Fruit fly (Drosophila melanogaster): ENCODE measurements around the gene dop.
A peak's percentile ranks its signal among the peaks of the same experiment; 100 is the strongest.

Gene dop

DNA sequence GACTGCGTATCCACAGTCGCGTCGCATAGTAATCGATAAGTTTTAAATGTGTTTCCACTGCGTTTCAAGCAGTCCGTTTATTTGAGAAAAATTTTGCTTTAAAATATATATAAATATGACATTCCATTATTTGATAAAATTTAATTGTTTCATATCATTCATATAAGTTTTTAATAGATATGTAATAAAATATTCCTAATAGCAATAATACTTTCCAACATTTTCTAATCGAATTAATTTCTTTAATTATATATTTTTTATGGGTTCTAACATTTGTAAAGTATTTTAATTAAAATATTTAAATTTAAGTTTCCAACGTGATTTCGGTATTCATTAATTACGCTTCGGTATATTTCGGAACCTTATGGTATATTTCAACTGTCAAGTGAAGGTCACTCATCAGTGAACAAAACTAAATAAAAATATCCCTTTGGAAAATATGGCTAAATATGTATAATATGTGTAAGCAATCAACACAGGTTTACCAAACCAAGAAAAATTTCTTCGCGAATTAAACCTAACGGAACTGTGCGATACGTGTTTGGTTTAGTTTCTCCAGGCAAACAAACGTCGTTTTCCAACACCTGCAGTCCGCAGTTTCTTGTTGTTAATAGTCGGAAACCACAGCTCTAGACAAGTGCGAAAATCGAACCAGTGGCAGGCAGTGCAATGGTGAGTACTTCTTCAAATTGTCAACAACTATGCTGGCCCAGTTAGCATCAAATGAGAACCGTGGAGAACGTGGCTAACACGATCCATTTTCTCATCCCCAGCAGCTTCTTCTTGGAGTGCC, 2.6 kb upstream of the dop start, which contains the start of the genes CG7739 and SCCRO:
Gene CG7739 (minus strand): TSS at position 8 of the 793 bp plus-strand sequence.
Gene SCCRO (plus strand): TSS at position 370 of the 793 bp plus-strand sequence.
- TF ChIP-seq ab (GFP tag; optimal IDR thresholded peaks at IDR 0.05): no peak
- peak; percentile 47; the same call in 1 of the 2 replicates for TF ChIP-seq rib (GFP tag; IDR thresholded peaks at IDR 0.05)
- TF ChIP-seq fd96Cb (tag; optimal IDR thresholded peaks at IDR 0.05): peak; percentile 33
- TF ChIP-seq CG4282 (GFP tag; optimal IDR thresholded peaks at IDR 0.05): no peak
- TF ChIP-seq Atf3 (GFP tag; optimal IDR thresholded peaks at IDR 0.05): no peak
- peak; percentile 69 for TF ChIP-seq grau (tag; optimal IDR thresholded peaks at IDR 0.05)
- TF ChIP-seq CG14860 (GFP tag; IDR thresholded peaks at IDR 0.05; ENCODE audit: partially characterized antibody): 0 out of 3 replicates have a peak, but pooled peaks have one; percentile 34
- peak; percentile 86 for TF ChIP-seq CG10267 (tag; optimal IDR thresholded peaks at IDR 0.05)
- peak; percentile 71 for TF ChIP-seq CG9817 (tag; optimal IDR thresholded peaks at IDR 0.05)
- peak; percentile 27 for TF ChIP-seq Nf-YB (GFP tag; optimal IDR thresholded peaks at IDR 0.05)
- TF ChIP-seq Hand (GFP tag; optimal IDR thresholded peaks at IDR 0.05): peak; percentile 4
- peak; percentile 25 for TF ChIP-seq pho (GFP tag; optimal IDR thresholded peaks at IDR 0.05)
- no peak for TF ChIP-seq odd (GFP tag; optimal IDR thresholded peaks at IDR 0.05)
- peak; percentile 68 for TF ChIP-seq wdn (GFP tag; IDR thresholded peaks at IDR 0.05)
- no peak for TF ChIP-seq CG5180 (GFP tag; optimal IDR thresholded peaks at IDR 0.05)
- peak; percentile 49 for TF ChIP-seq chn (GFP tag; optimal IDR thresholded peaks at IDR 0.05)
- TF ChIP-seq Mes4 (GFP tag; optimal IDR thresholded peaks at IDR 0.05): peak; percentile 4
- TF ChIP-seq chinmo (GFP tag; IDR thresholded peaks at IDR 0.05; ENCODE audit: partially characterized antibody): 0 out of 4 replicates have a peak, but pooled peaks have one; percentile 46
- peak; percentile 7; the same call in 1 of the 3 replicates for TF ChIP-seq vnd (GFP tag; IDR thresholded peaks at IDR 0.05; ENCODE audit: partially characterized antibody)
- TF ChIP-seq her (GFP tag; optimal IDR thresholded peaks at IDR 0.05): peak; percentile 10
- TF ChIP-seq seq (GFP tag; IDR thresholded peaks at IDR 0.05): no peak
- no peak for TF ChIP-seq Lhr (GFP tag; optimal IDR thresholded peaks at IDR 0.05)
- TF ChIP-seq CG4424 (GFP tag; optimal IDR thresholded peaks at IDR 0.05): peak; percentile 54
- peak; percentile 72; the same call in 2 of the 3 replicates for TF ChIP-seq Dbx (GFP tag; IDR thresholded peaks at IDR 0.05)
- peak; percentile 61 for TF ChIP-seq unpg (GFP tag; optimal IDR thresholded peaks at IDR 0.05)
- TF ChIP-seq CG17385 (GFP tag; optimal IDR thresholded peaks at IDR 0.05): peak; percentile 42
- no peak for TF ChIP-seq run (tag; optimal IDR thresholded peaks at IDR 0.05)
- no peak for TF ChIP-seq ac (GFP tag; optimal IDR thresholded peaks at IDR 0.05)
- peak; percentile 61 for TF ChIP-seq Ssrp (tag; optimal IDR thresholded peaks at IDR 0.05)
- no peak for TF ChIP-seq CG5953 (GFP tag; IDR thresholded peaks at IDR 0.05)
- peak; percentile 44 for TF ChIP-seq CG5245 (GFP tag; optimal IDR thresholded peaks at IDR 0.05)
- TF ChIP-seq B-H1 (GFP tag; IDR thresholded peaks at IDR 0.05): peak; percentile 51; the same call in 1 of the 3 replicates
- TF ChIP-seq Max (GFP tag; optimal IDR thresholded peaks at IDR 0.05): peak; percentile 18
- TF ChIP-seq CG14710 (tag; optimal IDR thresholded peaks at IDR 0.05): peak; percentile 74
- TF ChIP-seq pfk (GFP tag; optimal IDR thresholded peaks at IDR 0.05): no peak
- no peak for TF ChIP-seq hth (optimal IDR thresholded peaks at IDR 0.05)
- no peak for TF ChIP-seq HLH54F (GFP tag; optimal IDR thresholded peaks at IDR 0.05)
- peak; percentile 71 for TF ChIP-seq CG17829 (tag; optimal IDR thresholded peaks at IDR 0.05)
- TF ChIP-seq sqz (GFP tag; optimal IDR thresholded peaks at IDR 0.05): no peak
- peak; percentile 42 for TF ChIP-seq mam (GFP tag; optimal IDR thresholded peaks at IDR 0.05)
- TF ChIP-seq CG13287 (GFP tag; IDR thresholded peaks at IDR 0.05; ENCODE audit: partially characterized antibody): peak; percentile 76
- TF ChIP-seq emc (GFP tag; optimal IDR thresholded peaks at IDR 0.05): no peak
- TF ChIP-seq dmrt99B (tag; optimal IDR thresholded peaks at IDR 0.05): no peak
- peak; percentile 8; the same call in 1 of the 2 replicates for TF ChIP-seq danr (GFP tag; IDR thresholded peaks at IDR 0.05)
- peak; percentile 59 for TF ChIP-seq CG31224 (GFP tag; IDR thresholded peaks at IDR 0.05)
- TF ChIP-seq NFAT (GFP tag; IDR thresholded peaks at IDR 0.05): peak; percentile 70
- TF ChIP-seq Oli (tag; optimal IDR thresholded peaks at IDR 0.05): peak; percentile 29
- TF ChIP-seq Lpt (GFP tag; optimal IDR thresholded peaks at IDR 0.05): no peak
- peak; percentile 11 for TF ChIP-seq CG10147 (GFP tag; optimal IDR thresholded peaks at IDR 0.05)

Measured in whole organism, embryonic.